Worm (Caenorhabditis elegans) whole organism, mixed stage, embryonic: Measurements from ENCODE around the gene elt-1.

ENCODE experiments used
- ceh-43 ChIP-seq: fragments of 200-800 bp; sonication (Bioruptor generic); optimal IDR thresholded peaks from 2 replicates; lab custom pipeline; 2018; ENCODE audit warnings: mild to moderate bottlenecking, missing genetic modification characterization, moderate library complexity, missing compliant biosample characterization
- elt-3 ChIP-seq: fragments of 150-350 bp; optimal IDR thresholded peaks from 2 replicates; lab custom pipeline; 2014; ENCODE audit warnings: missing biosample characterization, missing genetic modification characterization
- lin-13 ChIP-seq: fragments of 150-350 bp; optimal IDR thresholded peaks from 2 replicates; lab custom pipeline; 2014; ENCODE audit warnings: missing biosample characterization, missing genetic modification characterization
- nhr-28 ChIP-seq: fragments of 150-350 bp; optimal IDR thresholded peaks from 2 replicates; lab custom pipeline; 2014; ENCODE audit warnings: missing biosample characterization, missing genetic modification characterization
- pha-4 ChIP-seq: fragments of 150-350 bp; optimal IDR thresholded peaks from 2 replicates; lab custom pipeline; 2018; ENCODE audit warnings: missing biosample characterization, missing genetic modification reagents, missing genetic modification characterization
- unc-120 ChIP-seq: sonication (generic microtip); optimal IDR thresholded peaks from 2 replicates; lab custom pipeline; 2017; ENCODE audit warnings: missing genetic modification characterization, missing compliant biosample characterization; ENCODE audit not compliant: poor library complexity, severe bottlenecking
- ztf-11 ChIP-seq: fragments of 150-350 bp; optimal IDR thresholded peaks from 2 replicates; lab custom pipeline; 2014; ENCODE audit warnings: missing biosample characterization, missing genetic modification characterization

DNA sequence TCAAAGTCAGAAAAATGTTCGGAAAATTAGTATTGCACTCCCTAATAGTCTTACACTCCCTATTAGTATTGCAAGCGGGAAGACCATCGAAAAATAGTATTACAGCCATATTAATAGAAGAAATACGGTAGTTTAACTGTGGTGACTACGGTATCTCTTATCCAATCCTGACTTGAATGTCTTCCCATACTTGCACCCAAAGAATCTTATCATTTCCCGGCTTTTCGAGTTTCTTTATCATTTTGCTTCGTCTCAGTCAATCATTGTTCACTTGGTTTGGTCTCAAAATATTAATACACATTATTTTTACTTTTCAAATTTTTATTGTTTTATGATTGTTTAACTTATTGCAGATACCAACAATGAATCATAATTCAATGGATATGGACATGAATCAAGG, 38.4 kb downstream of the elt-1 start, which contains the start of gene F58G6.3:
- TF ChIP-seq nhr-28 (tag; lab: Kevin White, UChicago) (no peak), ztf-11 (tag; lab: Kevin White, UChicago) (no peak), elt-3 (tag; lab: Kevin White, UChicago) (no peak), unc-120 (no peak), ceh-43 (GFP tag; lab: Kevin White, UChicago) (no peak), lin-13 (no peak), pha-4 (tag; lab: Kevin White, UChicago) (no peak)
